Worm (Caenorhabditis elegans): ENCODE measurements around the gene Y69E1A.4.

The Y69E1A.4 gene

ce11 chrIV:10919770-10920169 is 35.3 kb upstream of the Y69E1A.4 start, which contains the start of gene rbr-2:
TSS of gene rbr-2 (plus strand) at chrIV:10920070.
- no peak for TF ChIP-seq skn-1 (tag; optimal IDR thresholded peaks at IDR 0.05)
- TF ChIP-seq ceh-16 (tag; optimal IDR thresholded peaks at IDR 0.05): no peak
- no peak for TF ChIP-seq ztf-11 (tag; optimal IDR thresholded peaks at IDR 0.05)
- TF ChIP-seq nhr-77 (tag; optimal IDR thresholded peaks at IDR 0.05): no peak
- TF ChIP-seq nhr-237 (tag; optimal IDR thresholded peaks at IDR 0.05): no peak
- TF ChIP-seq lin-39 (tag; optimal IDR thresholded peaks at IDR 0.05): no peak
- no peak for TF ChIP-seq ceh-28 (tag; optimal IDR thresholded peaks at IDR 0.05)
- no peak for TF ChIP-seq nhr-25 (tag; optimal IDR thresholded peaks at IDR 0.05)
- no peak for TF ChIP-seq mml-1 (tag; optimal IDR thresholded peaks at IDR 0.05)
- TF ChIP-seq mdl-1 (tag; optimal IDR thresholded peaks at IDR 0.05): no peak
- TF ChIP-seq egl-5 (tag; optimal IDR thresholded peaks at IDR 0.05): no peak
- no peak for TF ChIP-seq lsy-12 (tag; optimal IDR thresholded peaks at IDR 0.05)
- no peak for TF ChIP-seq nhr-67 (tag; optimal IDR thresholded peaks at IDR 0.05)
- TF ChIP-seq ztf-4 (tag; optimal IDR thresholded peaks at IDR 0.05): no peak
- TF ChIP-seq ceh-82 (tag; optimal IDR thresholded peaks at IDR 0.05): no peak
- no peak for TF ChIP-seq zag-1 (tag; optimal IDR thresholded peaks at IDR 0.05)
- TF ChIP-seq elt-3 (tag; optimal IDR thresholded peaks at IDR 0.05): no peak

- TF ChIP-seq mdl-1 (tag; optimal IDR thresholded peaks at IDR 0.05) (no peak), hmg-11 (tag; optimal IDR thresholded peaks at IDR 0.05) (peak; percentile 63), lin-39 (tag; optimal IDR thresholded peaks at IDR 0.05) (peak; percentile 72), mml-1 (tag; optimal IDR thresholded peaks at IDR 0.05) (no peak), snpc-4 (tag; optimal IDR thresholded peaks at IDR 0.05) (peak; percentile 79), R02D3.7 (tag; optimal IDR thresholded peaks at IDR 0.05) (peak; percentile 34), pqm-1 (tag; optimal IDR thresholded peaks at IDR 0.05) (peak; percentile 16), nhr-43 (tag; optimal IDR thresholded peaks at IDR 0.05; ENCODE audit: poor library complexity, severe bottlenecking) (peak; percentile 18), lsy-12 (tag; optimal IDR thresholded peaks at IDR 0.05) (peak; percentile 23), jun-1 (tag; optimal IDR thresholded peaks at IDR 0.05) (peak; percentile 39), ceh-82 (tag; optimal IDR thresholded peaks at IDR 0.05) (peak; percentile 7), ceh-9 (tag; optimal IDR thresholded peaks at IDR 0.05) (no peak), tbx-2 (tag; optimal IDR thresholded peaks at IDR 0.05) (no peak), aly-2 (tag; optimal IDR thresholded peaks at IDR 0.05) (no peak), ama-1 (optimal IDR thresholded peaks at IDR 0.05) (no peak), nfya-1 (tag; optimal IDR thresholded peaks at IDR 0.05; ENCODE audit: insufficient read depth) (peak; percentile 87), nhr-25 (tag; optimal IDR thresholded peaks at IDR 0.05) (peak; percentile 35), elt-2 (tag; optimal IDR thresholded peaks at IDR 0.05) (peak; percentile 28), unc-62 (GFP tag; optimal IDR thresholded peaks at IDR 0.05) (no peak), nhr-23 (tag; optimal IDR thresholded peaks at IDR 0.05) (peak; percentile 49), nhr-11 (tag; optimal IDR thresholded peaks at IDR 0.05) (no peak), elt-1 (tag; optimal IDR thresholded peaks at IDR 0.05) (peak; percentile 46), pha-4 (tag; optimal IDR thresholded peaks at IDR 0.05) (peak; percentile 88), skn-1 (tag; optimal IDR thresholded peaks at IDR 0.05) (peak; percentile 65), fkh-10 (GFP tag; optimal IDR thresholded peaks at IDR 0.05) (peak; percentile 57), lin-15B (tag; optimal IDR thresholded peaks at IDR 0.05) (peak; percentile 68), ceh-28 (tag; optimal IDR thresholded peaks at IDR 0.05) (peak; percentile 77)
Observed at ce11 chrIV:10933062-10933552, 21.9 kb upstream of the Y69E1A.4 start, which contains the start of the genes dnc-1 and lsm-7. TSS of gene dnc-1 (minus strand) at chrIV:10933203. TSS of gene lsm-7 (plus strand) at chrIV:10933502.

ce11 chrIV:10933777-10934546 is 21.1 kb upstream of the Y69E1A.4 start:
- TF ChIP-seq nhr-76 (tag; optimal IDR thresholded peaks at IDR 0.05) (no peak), hmg-11 (tag; optimal IDR thresholded peaks at IDR 0.05) (no peak), nhr-43 (tag; optimal IDR thresholded peaks at IDR 0.05; ENCODE audit: poor library complexity, severe bottlenecking) (peak; percentile 32), lsy-12 (tag; optimal IDR thresholded peaks at IDR 0.05) (peak; percentile 26), skn-1 (tag; optimal IDR thresholded peaks at IDR 0.05) (no peak), nhr-67 (tag; optimal IDR thresholded peaks at IDR 0.05) (no peak), nhr-25 (tag; optimal IDR thresholded peaks at IDR 0.05) (no peak), fkh-2 (tag; optimal IDR thresholded peaks at IDR 0.05) (no peak), mml-1 (tag; optimal IDR thresholded peaks at IDR 0.05) (no peak), fos-1 (tag; optimal IDR thresholded peaks at IDR 0.05) (no peak), ama-1 (optimal IDR thresholded peaks at IDR 0.05) (peak; percentile 90), elt-2 (tag; optimal IDR thresholded peaks at IDR 0.05) (peak; percentile 47)
